Fruit fly (Drosophila melanogaster) whole organism: ENCODE results near the gene CG31778.

Experiments used
- CG8478 ChIP-seq: fragments of >200 bp; optimal IDR thresholded peaks from 2 replicates; lab custom pipeline; 2018; ENCODE audit warnings: inconsistent platforms
- Dll ChIP-seq: fragments of >200 bp; optimal IDR thresholded peaks from 2 replicates; lab custom pipeline; 2017
- EcR ChIP-seq, 2 experiments: fragments of >200 bp; optimal IDR thresholded peaks; 2 replicates each; lab custom pipeline; 2017; ENCODE audit warnings: missing biosample characterization in 2 of 2, missing genetic modification characterization in 2 of 2, missing genetic modification reagents in 2 of 2
- pan ChIP-seq: fragments of >200 bp; optimal IDR thresholded peaks from 2 replicates; lab custom pipeline; 2017
- psq ChIP-seq: fragments of >200 bp; optimal IDR thresholded peaks from 2 replicates; lab custom pipeline; 2017
- usp ChIP-seq: fragments of >200 bp; optimal IDR thresholded peaks from 2 replicates; lab custom pipeline; 2017; ENCODE audit warnings: missing biosample characterization, missing genetic modification characterization, mixed read lengths

CG31778 gene

dm6 chr2L:3712949-3713416 is 7.7 kb upstream of the CG31778 start, which contains the start of the genes CG31955 and CG2818:
CG31955 (minus strand) TSS chr2L:3713105.
CG2818 (plus strand) TSS chr2L:3713360.
- no peak for TF ChIP-seq usp (GFP tag; lab: Kevin White, UChicago)
- TF ChIP-seq Dll (lab: Kevin White, UChicago) = no peak
- TF ChIP-seq psq = no peak
- TF ChIP-seq EcR (GFP tag; optimal IDR thresholded peaks at IDR 0.05; lab: Kevin White, UChicago) = no peak
- TF ChIP-seq pan (lab: Kevin White, UChicago) = no peak
- TF ChIP-seq CG8478 = no peak

DNA sequence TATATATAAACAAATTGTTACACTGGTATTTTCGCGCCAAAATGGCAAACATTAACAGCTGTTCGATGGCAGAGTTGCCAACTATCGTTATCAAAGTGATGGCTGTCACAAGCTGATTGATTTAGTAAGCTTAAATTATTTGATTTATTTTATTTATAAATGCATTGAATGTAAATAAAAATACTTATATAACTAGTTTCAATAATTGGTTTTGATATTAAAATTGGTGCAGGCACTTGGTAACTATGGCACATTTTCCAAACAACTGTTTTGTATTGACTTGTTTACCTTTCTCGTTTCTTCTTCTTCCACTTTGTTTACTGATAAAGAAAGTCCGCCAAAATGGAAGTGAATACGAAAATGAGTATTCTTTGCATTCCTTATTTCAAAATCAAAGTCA is 6.4 kb upstream of the CG31778 start, which contains the start of gene cutlet:
Gene cutlet, minus strand, starts transcription at position 84 of the 400 bp plus-strand sequence.
- no peak for TF ChIP-seq CG8478
- TF ChIP-seq EcR (GFP tag; optimal IDR thresholded peaks at IDR 0.05; lab: Kevin White, UChicago) = no peak
- no peak for TF ChIP-seq pan (lab: Kevin White, UChicago)
- TF ChIP-seq Dll (lab: Kevin White, UChicago) = no peak
- no peak for TF ChIP-seq usp (GFP tag; lab: Kevin White, UChicago)
- TF ChIP-seq psq = no peak

DNA sequence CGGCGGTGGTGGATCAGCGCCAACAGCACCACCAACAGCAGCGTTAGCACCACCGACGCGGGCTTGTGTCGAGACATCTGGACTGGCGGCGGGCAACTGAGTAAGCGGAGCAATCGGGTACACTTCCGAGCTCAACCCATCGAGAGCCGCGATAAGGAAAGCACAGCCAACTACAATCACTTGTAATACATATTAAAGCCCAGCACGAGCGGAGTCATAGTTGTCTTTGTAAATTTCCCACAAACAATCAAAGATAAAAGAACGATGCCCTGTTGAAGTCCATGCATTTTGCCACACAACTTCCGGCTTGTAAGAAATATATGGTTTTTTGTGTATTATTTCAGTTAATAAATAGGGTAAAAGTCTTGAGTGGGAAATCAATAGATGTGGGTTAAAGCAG is 1.7 kb upstream of the CG31778 start, which contains the start of gene CG31777:
Gene CG31777, minus strand, starts transcription at position 101 of the 400 bp plus-strand sequence.
- TF ChIP-seq psq (no peak), usp (GFP tag; lab: Kevin White, UChicago) (no peak), pan (lab: Kevin White, UChicago) (no peak), CG8478 (no peak), EcR (GFP tag; optimal IDR thresholded peaks at IDR 0.05; lab: Kevin White, UChicago) (no peak)

DNA sequence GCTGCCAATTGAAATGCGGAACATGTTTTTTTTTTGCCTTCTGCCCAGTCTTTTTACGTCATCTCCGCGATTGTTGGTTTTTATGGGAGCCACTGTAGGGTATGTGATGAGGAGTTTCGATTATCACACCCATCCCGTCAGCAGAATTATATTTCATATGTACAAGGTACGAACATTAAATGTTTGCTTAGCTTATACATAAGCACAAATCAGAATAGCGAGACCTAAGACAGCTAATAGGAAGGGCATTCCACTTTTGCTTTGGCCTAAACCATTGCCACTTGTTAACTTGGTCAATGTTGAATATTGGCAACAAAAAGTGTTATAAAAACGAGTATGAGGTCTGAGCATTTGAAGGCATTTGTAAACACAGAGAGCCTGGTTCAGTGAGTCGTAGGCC is 2.0 kb downstream of the CG31778 start, which contains the start of gene CG2816:
Gene CG2816, plus strand, starts transcription at position 400 of the 400 bp plus-strand sequence.
- TF ChIP-seq usp (GFP tag; lab: Kevin White, UChicago) (no peak), CG8478 (no peak), psq (no peak), EcR (GFP tag; optimal IDR thresholded peaks at IDR 0.05; lab: Kevin White, UChicago) (no peak), Dll (lab: Kevin White, UChicago) (no peak), pan (lab: Kevin White, UChicago) (no peak)

DNA sequence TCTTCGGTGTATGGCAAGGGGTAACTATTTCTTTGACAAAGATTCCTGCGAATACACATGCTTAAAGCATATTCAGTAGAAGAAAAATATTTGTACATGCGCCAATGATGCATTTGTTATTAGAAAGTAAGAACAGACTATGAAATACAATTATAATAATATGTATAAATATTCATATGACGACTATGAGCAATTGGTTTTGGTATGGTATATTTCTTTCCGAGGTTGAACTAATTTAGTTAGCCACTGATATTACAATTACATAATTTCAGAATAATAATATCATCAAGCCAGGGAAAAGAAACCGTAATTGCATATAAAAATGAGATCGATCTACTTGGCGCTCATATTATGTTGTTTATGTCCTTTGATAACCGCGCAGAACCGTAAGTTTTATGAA is 3.8 kb downstream of the CG31778 start, which contains the start of gene CG43145:
Gene CG43145, plus strand, starts transcription at position 301 of the 400 bp plus-strand sequence.
- TF ChIP-seq EcR (GFP tag; optimal IDR thresholded peaks at IDR 0.05; lab: Kevin White, UChicago) = no peak
- TF ChIP-seq Dll (lab: Kevin White, UChicago) = no peak
- TF ChIP-seq psq = no peak
- TF ChIP-seq usp (GFP tag; lab: Kevin White, UChicago) = no peak
- no peak for TF ChIP-seq CG8478
- no peak for TF ChIP-seq pan (lab: Kevin White, UChicago)

- TF ChIP-seq pan (lab: Kevin White, UChicago) (no peak), EcR (GFP tag; optimal IDR thresholded peaks at IDR 0.05; lab: Kevin White, UChicago) (no peak), Dll (lab: Kevin White, UChicago) (no peak), usp (GFP tag; lab: Kevin White, UChicago) (no peak), CG8478 (no peak), psq (no peak)
These were observed 4.3 kb downstream of the CG31778 start, which contains the start of gene CG42467 for dm6 chr2L:3700990-3701389. CG42467 (plus strand) TSS chr2L:3701290.

DNA sequence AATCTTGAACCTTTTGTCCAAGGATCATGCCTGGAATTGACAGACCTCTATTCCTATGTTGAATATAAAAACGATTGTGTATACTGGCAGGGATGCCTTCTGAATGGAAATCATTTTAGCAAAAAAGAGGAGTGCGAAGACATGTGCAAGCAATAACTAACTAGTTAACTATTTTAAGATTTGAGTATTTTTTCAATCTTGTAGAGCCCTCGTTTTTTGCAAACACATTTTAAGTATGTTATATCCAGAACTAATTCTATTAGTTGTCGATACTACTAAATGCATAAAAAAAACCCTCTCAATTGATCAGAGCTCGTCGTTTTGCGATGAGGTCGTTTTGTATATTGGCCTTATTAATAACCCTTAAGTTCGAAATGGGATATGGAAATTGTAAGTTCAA is 4.9 kb downstream of the CG31778 start, which contains the start of gene Sfp24C1:
Gene Sfp24C1, plus strand, starts transcription at position 301 of the 400 bp plus-strand sequence.
- TF ChIP-seq CG8478 = no peak
- no peak for TF ChIP-seq psq
- TF ChIP-seq usp (GFP tag; lab: Kevin White, UChicago) = no peak
- no peak for TF ChIP-seq Dll (lab: Kevin White, UChicago)
- TF ChIP-seq EcR (GFP tag; optimal IDR thresholded peaks at IDR 0.05; lab: Kevin White, UChicago) = no peak
- no peak for TF ChIP-seq pan (lab: Kevin White, UChicago)

- TF ChIP-seq EcR (GFP tag; optimal IDR thresholded peaks at IDR 0.05; lab: Kevin White, UChicago) (no peak), Dll (lab: Kevin White, UChicago) (no peak), usp (GFP tag; lab: Kevin White, UChicago) (no peak), pan (lab: Kevin White, UChicago) (no peak), psq (no peak), CG8478 (no peak)
These were observed 5.4 kb downstream of the CG31778 start, which contains the start of gene CG42465 for dm6 chr2L:3699895-3700294. CG42465 (plus strand) TSS chr2L:3700195.

- TF ChIP-seq EcR (GFP tag; optimal IDR thresholded peaks at IDR 0.05; lab: Kevin White, UChicago) = no peak
- no peak for TF ChIP-seq usp (GFP tag; lab: Kevin White, UChicago)
- TF ChIP-seq psq = no peak
- no peak for TF ChIP-seq Dll (lab: Kevin White, UChicago)
- TF ChIP-seq pan (lab: Kevin White, UChicago) = no peak
- no peak for TF ChIP-seq CG8478
These were observed 6.2 kb downstream of the CG31778 start, which contains the start of the genes CG10031 and CG42464 for dm6 chr2L:3698992-3699514. CG10031 (minus strand) TSS chr2L:3699092. CG42464 (plus strand) TSS chr2L:3699464.

- TF ChIP-seq CG8478 (no peak), Dll (lab: Kevin White, UChicago) (no peak), pan (lab: Kevin White, UChicago) (no peak), usp (GFP tag; lab: Kevin White, UChicago) (no peak), EcR (GFP tag; optimal IDR thresholded peaks at IDR 0.05; lab: Kevin White, UChicago) (no peak), psq (no peak)
These were observed 7.5 kb downstream of the CG31778 start, which contains the start of gene CG3604 for dm6 chr2L:3697772-3698171. CG3604 (minus strand) TSS chr2L:3697872.

- TF ChIP-seq usp (GFP tag; lab: Kevin White, UChicago) = no peak
- TF ChIP-seq EcR (GFP tag; optimal IDR thresholded peaks at IDR 0.05; lab: Kevin White, UChicago) = no peak
- no peak for TF ChIP-seq CG8478
- no peak for TF ChIP-seq pan (lab: Kevin White, UChicago)
- TF ChIP-seq psq = no peak
- TF ChIP-seq Dll (lab: Kevin White, UChicago) = no peak
These were observed 8.8 kb downstream of the CG31778 start, which contains the start of gene IM33 for dm6 chr2L:3696438-3696837. IM33 (minus strand) TSS chr2L:3696658.
